Worm (Caenorhabditis elegans) whole organism, young adult: ENCODE results near the gene snap-29.

Experiments
- C06A6.2 ChIP-seq: fragments of 200-800 bp; sonication (Bioruptor generic); conservative IDR thresholded peaks from 2 replicates; pipeline ENCODE4 v1.3.6; 2022; ENCODE audit warnings: missing genetic modification characterization, missing compliant biosample characterization
- F37B4.10 ChIP-seq: fragments of 200-800 bp; sonication (Bioruptor generic); IDR thresholded peaks from 2 replicates; pipeline ENCODE4 v1.3.6; 2022; ENCODE audit warnings: missing genetic modification characterization, missing compliant biosample characterization
- F57A8.1 ChIP-seq: fragments of 200-800 bp; sonication (Bioruptor generic); optimal IDR thresholded peaks from 2 replicates; lab custom pipeline; 2018; ENCODE audit warnings: mild to moderate bottlenecking, missing genetic modification characterization, moderate library complexity, missing compliant biosample characterization
- K11D2.4 ChIP-seq: fragments of 200-800 bp; sonication (Bioruptor generic); IDR thresholded peaks from 2 replicates; pipeline ENCODE4 v1.3.6; 2022; ENCODE audit warnings: missing genetic modification reagents, missing genetic modification characterization, missing compliant biosample characterization
- K12H6.12 ChIP-seq: fragments of 200-800 bp; sonication (Bioruptor generic); optimal IDR thresholded peaks from 2 replicates; lab custom pipeline; 2018; ENCODE audit warnings: mild to moderate bottlenecking, missing genetic modification characterization, missing compliant biosample characterization
- Y79H2A.3 ChIP-seq: fragments of 200-800 bp; sonication (Bioruptor generic); conservative IDR thresholded peaks from 2 replicates; pipeline ENCODE4 v1.3.6; 2022; ENCODE audit warnings: missing genetic modification reagents, missing genetic modification characterization, missing compliant biosample characterization
- ZK185.1 ChIP-seq: sonication (generic microtip); optimal IDR thresholded peaks from 2 replicates; lab custom pipeline; 2016; ENCODE audit warnings: mild to moderate bottlenecking, missing genetic modification characterization, missing compliant biosample characterization; ENCODE audit not compliant: poor library complexity, severe bottlenecking
- athp-1 ChIP-seq: sonication (generic microtip); optimal IDR thresholded peaks from 2 replicates; lab custom pipeline; 2017; ENCODE audit warnings: mild to moderate bottlenecking, missing genetic modification characterization, missing compliant biosample characterization
- attf-3 ChIP-seq: fragments of 200-800 bp; sonication (Bioruptor generic); conservative IDR thresholded peaks from 2 replicates; pipeline ENCODE4 v1.3.6; 2022; ENCODE audit warnings: missing genetic modification reagents, missing genetic modification characterization, missing compliant biosample characterization
- attf-5 ChIP-seq: fragments of 200-800 bp; sonication (Bioruptor generic); optimal IDR thresholded peaks from 2 replicates; lab custom pipeline; 2018; ENCODE audit warnings: mild to moderate bottlenecking, missing genetic modification characterization, missing compliant biosample characterization
- cebp-1 ChIP-seq, 2 experiments: fragments of 200-800 bp in 1 of 2; sonication (Bioruptor generic) in 1 of 2; sonication (generic microtip) in 1 of 2; IDR thresholded peaks in 1 of 2; optimal IDR thresholded peaks in 1 of 2; 2 replicates each; pipeline versions ENCODE4 v1.3.6 to Lab custom; 2017 to 2022; ENCODE audit warnings: missing compliant biosample characterization in 2 of 2, missing genetic modification characterization in 2 of 2, mild to moderate bottlenecking in 1 of 2, missing genetic modification reagents in 1 of 2, moderate library complexity in 1 of 2
- ceh-27 ChIP-seq: fragments of 200-800 bp; sonication (Bioruptor generic); optimal IDR thresholded peaks from 2 replicates; lab custom pipeline; 2018; ENCODE audit warnings: mild to moderate bottlenecking, missing genetic modification characterization, moderate library complexity, missing compliant biosample characterization
- ceh-58 ChIP-seq: fragments of 200-800 bp; sonication (Bioruptor generic); IDR thresholded peaks from 2 replicates; pipeline ENCODE4 v1.3.6; 2022; ENCODE audit warnings: missing genetic modification characterization, missing compliant biosample characterization
- ceh-91 ChIP-seq: fragments of 200-800 bp; sonication (Bioruptor generic); IDR thresholded peaks from 2 replicates; pipeline ENCODE4 v1.3.6; 2022; ENCODE audit warnings: missing genetic modification reagents, missing genetic modification characterization, missing compliant biosample characterization
- chd-7 ChIP-seq: sonication (generic microtip); optimal IDR thresholded peaks from 2 replicates; lab custom pipeline; 2016; ENCODE audit warnings: mild to moderate bottlenecking, missing genetic modification characterization, moderate library complexity, missing compliant biosample characterization
- dox-1 ChIP-seq: fragments of 200-800 bp; sonication (Bioruptor generic); IDR thresholded peaks from 2 replicates; pipeline ENCODE4 v1.3.6; 2022; ENCODE audit warnings: missing genetic modification reagents, missing genetic modification characterization, missing compliant biosample characterization
- ets-4 ChIP-seq: fragments of 200-800 bp; sonication (Bioruptor generic); optimal IDR thresholded peaks from 2 replicates; lab custom pipeline; 2018; ENCODE audit warnings: mild to moderate bottlenecking, missing genetic modification characterization, missing compliant biosample characterization
- fkh-3 ChIP-seq: sonication (generic microtip); optimal IDR thresholded peaks from 2 replicates; lab custom pipeline; 2016; ENCODE audit warnings: mild to moderate bottlenecking, missing genetic modification characterization, missing compliant biosample characterization
- hmg-20 ChIP-seq: fragments of 200-800 bp; sonication (Bioruptor generic); IDR thresholded peaks from 2 replicates; pipeline ENCODE4 v1.3.6; 2022; ENCODE audit warnings: missing genetic modification reagents, missing genetic modification characterization, missing compliant biosample characterization
- hsf-1 ChIP-seq: fragments of 200-800 bp; sonication (Bioruptor generic); IDR thresholded peaks from 2 replicates; pipeline ENCODE4 v1.3.6; 2022; ENCODE audit warnings: missing genetic modification reagents, missing genetic modification characterization, missing compliant biosample characterization
- let-607 ChIP-seq, 2 experiments: fragments of 200-800 bp in 1 of 2; sonication (Bioruptor generic) in 1 of 2; sonication (generic microtip) in 1 of 2; optimal IDR thresholded peaks; 2 replicates each; lab custom pipeline; 2016 to 2018; ENCODE audit warnings: mild to moderate bottlenecking in 2 of 2, missing compliant biosample characterization in 2 of 2, missing genetic modification characterization in 2 of 2, moderate library complexity in 2 of 2, missing genotype in 1 of 2
- lin-35 ChIP-seq, 3 experiments: fragments of 150-350 bp in 2 of 3; sonication (generic microtip) in 1 of 3; optimal IDR thresholded peaks; 2 replicates each; lab custom pipeline; 2014 to 2018; ENCODE audit warnings: missing biosample characterization in 3 of 3, missing genetic modification characterization in 3 of 3, missing genetic modification reagents in 3 of 3
- lin-40 ChIP-seq: sonication (generic microtip); optimal IDR thresholded peaks from 2 replicates; lab custom pipeline; 2016; ENCODE audit warnings: missing genetic modification characterization, mild to moderate bottlenecking, missing compliant biosample characterization, missing genotype, missing genetic modification reagents
- lin-54 ChIP-seq: fragments of 200-800 bp; sonication (Bioruptor generic); optimal IDR thresholded peaks from 2 replicates; lab custom pipeline; 2018; ENCODE audit warnings: mild to moderate bottlenecking, missing genetic modification characterization, missing compliant biosample characterization
- lir-1 ChIP-seq: fragments of 200-800 bp; sonication (Bioruptor generic); conservative IDR thresholded peaks from 2 replicates; pipeline ENCODE4 v1.3.6; 2022; ENCODE audit warnings: missing genetic modification reagents, missing genetic modification characterization, missing compliant biosample characterization
- lsl-1 ChIP-seq: fragments of 200-800 bp; sonication (Bioruptor generic); optimal IDR thresholded peaks from 2 replicates; lab custom pipeline; 2018; ENCODE audit warnings: mild to moderate bottlenecking, missing genetic modification characterization, moderate library complexity, missing compliant biosample characterization
- lsy-27 ChIP-seq: sonication (generic microtip); optimal IDR thresholded peaks from 2 replicates; lab custom pipeline; 2017; ENCODE audit warnings: missing genetic modification characterization, mild to moderate bottlenecking, missing compliant biosample characterization, antibody characterized with exemption, missing genotype, borderline replicate concordance; ENCODE audit not compliant: insufficient read depth
- madf-3 ChIP-seq: fragments of 200-800 bp; sonication (Bioruptor generic); IDR thresholded peaks from 2 replicates; pipeline ENCODE4 v1.3.6; 2022; ENCODE audit warnings: missing genetic modification reagents, missing genetic modification characterization, missing compliant biosample characterization
- madf-6 ChIP-seq: fragments of 200-800 bp; sonication (Bioruptor generic); IDR thresholded peaks from 2 replicates; pipeline ENCODE4 v1.3.6; 2022; ENCODE audit warnings: missing genetic modification reagents, missing genetic modification characterization, missing compliant biosample characterization
- madf-8 ChIP-seq: fragments of 200-800 bp; sonication (Bioruptor generic); conservative IDR thresholded peaks from 2 replicates; pipeline ENCODE4 v1.3.6; 2022; ENCODE audit warnings: missing genetic modification reagents, missing genetic modification characterization, missing compliant biosample characterization
- mxl-1 ChIP-seq: sonication (generic microtip); optimal IDR thresholded peaks from 2 replicates; lab custom pipeline; 2016; ENCODE audit warnings: missing genetic modification characterization, missing compliant biosample characterization
- nhr-80 ChIP-seq: sonication (generic microtip); optimal IDR thresholded peaks from 2 replicates; lab custom pipeline; 2016; ENCODE audit warnings: missing genetic modification characterization, missing compliant biosample characterization
- pha-4 ChIP-seq: fragments of 150-350 bp; sonication (generic microtip); optimal IDR thresholded peaks from 2 replicates; lab custom pipeline; 2014; ENCODE audit warnings: missing biosample characterization, missing genetic modification reagents, missing genetic modification characterization
- repo-1 ChIP-seq: sonication (generic microtip); optimal IDR thresholded peaks from 2 replicates; lab custom pipeline; 2017; ENCODE audit warnings: mild to moderate bottlenecking, missing genetic modification characterization, missing compliant biosample characterization
- snpc-3.4 ChIP-seq: sonication (generic microtip); optimal IDR thresholded peaks from 2 replicates; lab custom pipeline; 2017; ENCODE audit warnings: missing genetic modification characterization, mild to moderate bottlenecking, missing compliant biosample characterization, antibody characterized with exemption, moderate library complexity, missing genotype, missing genetic modification reagents
- tbp1 ChIP-seq: fragments of 200-800 bp; sonication (Bioruptor generic); optimal IDR thresholded peaks from 2 replicates; lab custom pipeline; 2018; ENCODE audit warnings: mild to moderate bottlenecking, missing genetic modification characterization, missing compliant biosample characterization
- tbx-9 ChIP-seq: sonication (generic microtip); optimal IDR thresholded peaks from 2 replicates; lab custom pipeline; 2016; ENCODE audit warnings: borderline replicate concordance, missing genetic modification characterization, inconsistent platforms, missing compliant biosample characterization
- xnd-1 ChIP-seq: sonication (generic microtip); optimal IDR thresholded peaks from 2 replicates; lab custom pipeline; 2016; ENCODE audit warnings: missing genotype, missing genetic modification reagents, missing genetic modification characterization, missing compliant biosample characterization
- ztf-18 ChIP-seq: sonication (generic microtip); optimal IDR thresholded peaks from 2 replicates; lab custom pipeline; 2016; ENCODE audit warnings: missing genotype, mild to moderate bottlenecking, missing genetic modification characterization, missing compliant biosample characterization
- ztf-22 ChIP-seq: fragments of 200-800 bp; sonication (Bioruptor generic); optimal IDR thresholded peaks from 2 replicates; lab custom pipeline; 2018; ENCODE audit warnings: mild to moderate bottlenecking, missing genetic modification characterization, moderate library complexity, missing compliant biosample characterization
- ztf-25 ChIP-seq: fragments of 200-800 bp; sonication (Bioruptor generic); IDR thresholded peaks from 2 replicates; pipeline ENCODE4 v1.3.6; 2022; ENCODE audit warnings: missing genetic modification reagents, missing genetic modification characterization, missing compliant biosample characterization
- ztf-26 ChIP-seq: sonication (generic microtip); optimal IDR thresholded peaks from 2 replicates; lab custom pipeline; 2017; ENCODE audit warnings: missing genetic modification characterization, missing compliant biosample characterization
- ztf-28 ChIP-seq: fragments of 200-800 bp; sonication (Bioruptor generic); IDR thresholded peaks from 2 replicates; pipeline ENCODE4 v1.3.6; 2022; ENCODE audit warnings: missing genetic modification reagents, missing genetic modification characterization, missing compliant biosample characterization

snap-29 gene

ce11 chrIII:8739126-8739525 lies 36.9 kb upstream of the snap-29 start (continued):
- 0 out of 2 replicates have a peak, but pooled peaks have one; percentile 15 for TF ChIP-seq K11D2.4 (GFP tag; lab: Robert Waterston, UW)
- TF ChIP-seq xnd-1 = no peak
- peak in 1 of 2 experiments; percentile 45 for TF ChIP-seq let-607 (tag; optimal IDR thresholded peaks at IDR 0.05; lab: Kevin White, UChicago)
- peak; percentile 89 for TF ChIP-seq nhr-80
- TF ChIP-seq dox-1 (GFP tag; lab: Robert Waterston, UW) = peak; percentile 35; the same call in 1 of the 2 replicates
- peak; percentile 64 for TF ChIP-seq lin-40
- TF ChIP-seq ztf-22 (GFP tag; lab: Kevin White, UChicago) = no peak
- peak; percentile 44 for TF ChIP-seq attf-5 (GFP tag; lab: Kevin White, UChicago)
- no peak for TF ChIP-seq ztf-18 (tag; lab: Kevin White, UChicago)
- peak; percentile 83 for TF ChIP-seq ztf-26 (tag; lab: Kevin White, UChicago)
- TF ChIP-seq tbp1 (GFP tag; lab: Kevin White, UChicago) = peak; percentile 30

- TF ChIP-seq F37B4.10 (GFP tag; lab: Robert Waterston, UW) = 0 out of 2 replicates have a peak, but pooled peaks have one; percentile 46
- TF ChIP-seq mxl-1 = no peak
- TF ChIP-seq ztf-28 (GFP tag; lab: Robert Waterston, UW) = no peak
Observed at ce11 chrIII:8739786-8740185, 36.3 kb upstream of the snap-29 start.

- TF ChIP-seq lin-54 (GFP tag; lab: Kevin White, UChicago) (peak; percentile 99), repo-1 (tag; lab: Kevin White, UChicago) (peak; percentile 87), snpc-3.4 (tag; lab: Kevin White, UChicago) (no peak), K11D2.4 (GFP tag; lab: Robert Waterston, UW) (no peak; the same call in none of the 2 replicates), hmg-20 (GFP tag; lab: Robert Waterston, UW) (peak; percentile 75; the same call in 1 of the 2 replicates), lin-40 (peak; percentile 94), ets-4 (GFP tag; lab: Kevin White, UChicago) (peak; percentile 3), K12H6.12 (peak; percentile 70), attf-3 (peak; percentile 81), lsl-1 (GFP tag; lab: Kevin White, UChicago) (peak; percentile 77), lir-1 (peak; percentile 74), athp-1 (tag; lab: Kevin White, UChicago) (peak; percentile 71), ztf-26 (tag; lab: Kevin White, UChicago) (peak; percentile 81), F57A8.1 (GFP tag; lab: Kevin White, UChicago) (no peak), lin-35 (GFP tag; optimal IDR thresholded peaks at IDR 0.05; lab: Kevin White, UChicago) (peak; percentile 85 to 98 (median 89)), ceh-27 (GFP tag; lab: Kevin White, UChicago) (peak; percentile 91), ceh-91 (peak; percentile 68), ceh-58 (GFP tag; lab: Robert Waterston, UW) (no peak), cebp-1 (GFP tag; IDR thresholded peaks at IDR 0.05; lab: Robert Waterston, UW) (peak; percentile 72; the same call in 1 of the 2 replicates), cebp-1 (tag; optimal IDR thresholded peaks at IDR 0.05; lab: Kevin White, UChicago) (peak; percentile 91), fkh-3 (tag; lab: Kevin White, UChicago) (no peak), hsf-1 (GFP tag; lab: Robert Waterston, UW) (peak; percentile 70), ztf-25 (GFP tag; lab: Robert Waterston, UW) (no peak), madf-3 (GFP tag; lab: Robert Waterston, UW) (peak; percentile 84), chd-7 (peak; percentile 69), lsy-27 (tag; lab: Kevin White, UChicago) (no peak), Y79H2A.3 (GFP tag; lab: Robert Waterston, UW) (0 out of 2 replicates have a peak, but pooled peaks have one; percentile 45), madf-8 (GFP tag; lab: Robert Waterston, UW) (peak; percentile 73), C06A6.2 (GFP tag; lab: Robert Waterston, UW) (peak; percentile 71; the same call in 1 of the 2 replicates), pha-4 (peak; percentile 46), madf-6 (peak; percentile 89), tbx-9 (tag; lab: Kevin White, UChicago) (no peak), ZK185.1 (tag; lab: Kevin White, UChicago) (peak; percentile 89)
Observed at ce11 chrIII:8741276-8741860, 34.7 kb upstream of the snap-29 start, which contains the start of gene pdhk-2. pdhk-2 (minus strand) TSS chrIII:8741412.
